Fruit fly (Drosophila melanogaster) whole organism, embryonic: ENCODE data around the gene CG13884.
A peak's percentile ranks its signal among the peaks of the same experiment; 100 is the strongest.

Source experiments
- Ada2b ChIP-seq: fragments of 200-800 bp; sonication (Bioruptor generic); IDR thresholded peaks from 2 replicates; pipeline ENCODE4 v1.3.6; 2022; ENCODE audit warnings: missing biosample characterization, missing genetic modification characterization
- Bgb ChIP-seq: fragments of 200-800 bp; sonication (Bioruptor generic); IDR thresholded peaks from 2 replicates; pipeline ENCODE4 v1.3.6; 2022; ENCODE audit warnings: missing biosample characterization, missing genetic modification characterization; ENCODE audit not compliant: partially characterized antibody
- Blimp-1 ChIP-seq: fragments of 200-800 bp; sonication (Bioruptor generic); optimal IDR thresholded peaks from 3 replicates; lab custom pipeline; 2018; ENCODE audit warnings: missing biosample characterization, missing genetic modification characterization, mild to moderate bottlenecking, moderate library complexity, missing genetic modification reagents
- CG10209 ChIP-seq: fragments of 200-800 bp; sonication (Bioruptor generic); optimal IDR thresholded peaks from 3 replicates; lab custom pipeline; 2017; ENCODE audit warnings: missing biosample characterization, mild to moderate bottlenecking, missing genetic modification characterization, missing genetic modification reagents
- CG10565 ChIP-seq: fragments of 200-800 bp; sonication (Bioruptor generic); optimal IDR thresholded peaks from 3 replicates; lab custom pipeline; 2016; ENCODE audit warnings: missing biosample characterization, mild to moderate bottlenecking, missing genetic modification characterization
- CG13894 ChIP-seq: fragments of 200-800 bp; sonication (Bioruptor generic); optimal IDR thresholded peaks from 3 replicates; lab custom pipeline; 2018; ENCODE audit warnings: missing biosample characterization, mild to moderate bottlenecking, missing genetic modification characterization, moderate library complexity
- CG14667 ChIP-seq: fragments of 200-800 bp; sonication (Bioruptor generic); IDR thresholded peaks from 2 replicates; pipeline ENCODE4 v1.3.6; 2022; ENCODE audit warnings: missing biosample characterization, missing genetic modification characterization
- CG15011 ChIP-seq: fragments of 200-800 bp; sonication (Bioruptor generic); optimal IDR thresholded peaks from 3 replicates; lab custom pipeline; 2018; ENCODE audit warnings: missing biosample characterization, mild to moderate bottlenecking, missing genetic modification characterization
- CG15269 ChIP-seq: fragments of 200-800 bp; sonication (Bioruptor generic); optimal IDR thresholded peaks from 2 replicates; lab custom pipeline; 2018; ENCODE audit warnings: missing biosample characterization, mild to moderate bottlenecking, missing genetic modification characterization, moderate library complexity
- CG1832 ChIP-seq: fragments of 200-800 bp; sonication (Bioruptor generic); optimal IDR thresholded peaks from 2 replicates; lab custom pipeline; 2017; ENCODE audit warnings: missing biosample characterization, mild to moderate bottlenecking, missing genetic modification characterization, inconsistent platforms
- CG34376 ChIP-seq: fragments of 200-800 bp; sonication (Bioruptor generic); optimal IDR thresholded peaks from 2 replicates; lab custom pipeline; 2018; ENCODE audit warnings: missing biosample characterization, mild to moderate bottlenecking, missing genetic modification characterization
- CG34422 ChIP-seq: fragments of 200-800 bp; sonication (Bioruptor generic); IDR thresholded peaks from 3 replicates; pipeline ENCODE4 v1.3.6; 2022; ENCODE audit warnings: missing biosample characterization, missing genetic modification characterization
- CG42726 ChIP-seq: fragments of 200-800 bp; sonication (Bioruptor generic); IDR thresholded peaks from 2 replicates; pipeline ENCODE4 v1.3.6; 2022; ENCODE audit warnings: missing biosample characterization, missing genetic modification characterization; ENCODE audit not compliant: partially characterized antibody
- CG4282 ChIP-seq: fragments of 200-800 bp; sonication (Bioruptor generic); optimal IDR thresholded peaks from 2 replicates; lab custom pipeline; 2016; ENCODE audit warnings: missing biosample characterization, missing genetic modification characterization
- CG4617 ChIP-seq: fragments of 200-800 bp; sonication (Bioruptor generic); optimal IDR thresholded peaks from 3 replicates; lab custom pipeline; 2016; ENCODE audit warnings: missing biosample characterization, missing genetic modification characterization, borderline replicate concordance
- CG4707 ChIP-seq: fragments of 200-800 bp; sonication (Bioruptor generic); optimal IDR thresholded peaks from 2 replicates; lab custom pipeline; 2018; ENCODE audit warnings: missing biosample characterization, mild to moderate bottlenecking, missing genetic modification characterization, moderate library complexity
- CG5180 ChIP-seq: fragments of 200-800 bp; sonication (Bioruptor generic); optimal IDR thresholded peaks from 3 replicates; lab custom pipeline; 2017; ENCODE audit warnings: missing biosample characterization, missing genetic modification characterization, mild to moderate bottlenecking, moderate library complexity, missing genetic modification reagents
- CG5953 ChIP-seq: fragments of 200-800 bp; sonication (Bioruptor generic); IDR thresholded peaks from 2 replicates; pipeline ENCODE4 v1.3.6; 2022; ENCODE audit warnings: missing biosample characterization, missing genetic modification characterization
- CG6272 ChIP-seq: fragments of 200-800 bp; sonication (Bioruptor generic); IDR thresholded peaks from 2 replicates; pipeline ENCODE4 v1.3.6; 2022; ENCODE audit warnings: missing biosample characterization, missing genetic modification characterization
- CG6791 ChIP-seq: fragments of 200-800 bp; sonication (Bioruptor generic); IDR thresholded peaks from 3 replicates; pipeline ENCODE4 v1.3.6; 2022; ENCODE audit warnings: missing biosample characterization, missing genetic modification characterization; ENCODE audit not compliant: partially characterized antibody
- CG7987 ChIP-seq: fragments of 200-800 bp; sonication (Bioruptor generic); optimal IDR thresholded peaks from 2 replicates; lab custom pipeline; 2018; ENCODE audit warnings: missing biosample characterization, mild to moderate bottlenecking, missing genetic modification characterization, moderate library complexity
- CoRest ChIP-seq: fragments of 200-800 bp; sonication (Bioruptor generic); optimal IDR thresholded peaks from 3 replicates; lab custom pipeline; 2018; ENCODE audit warnings: missing biosample characterization, mild to moderate bottlenecking, missing genetic modification characterization, moderate library complexity
- E2f2 ChIP-seq: fragments of 200-800 bp; sonication (Bioruptor generic); IDR thresholded peaks from 2 replicates; pipeline ENCODE4 v1.3.6; 2022; ENCODE audit warnings: missing biosample characterization, missing genetic modification characterization
- ERR ChIP-seq: fragments of 200-800 bp; sonication (Bioruptor generic); optimal IDR thresholded peaks from 2 replicates; lab custom pipeline; 2016; ENCODE audit warnings: missing biosample characterization, missing genetic modification characterization
- NFAT ChIP-seq: fragments of 200-800 bp; sonication (Bioruptor generic); IDR thresholded peaks from 2 replicates; pipeline ENCODE4 v1.3.6; 2022; ENCODE audit warnings: missing biosample characterization, missing genetic modification characterization
- Nf-YB ChIP-seq: fragments of 200-800 bp; sonication (Bioruptor generic); optimal IDR thresholded peaks from 3 replicates; lab custom pipeline; 2019; ENCODE audit warnings: missing biosample characterization, mild to moderate bottlenecking, missing genetic modification characterization, moderate library complexity
- Nf-YC ChIP-seq: fragments of 200-800 bp; optimal IDR thresholded peaks from 3 replicates; lab custom pipeline; 2019; ENCODE audit warnings: missing biosample characterization, mild to moderate bottlenecking, missing genetic modification characterization, moderate library complexity
- Ravus ChIP-seq: fragments of 200-800 bp; sonication (Bioruptor generic); IDR thresholded peaks from 2 replicates; pipeline ENCODE4 v1.3.6; 2022; ENCODE audit warnings: missing biosample characterization, missing genetic modification characterization
- Rfx ChIP-seq: fragments of 200-800 bp; sonication (Bioruptor generic); IDR thresholded peaks from 2 replicates; pipeline ENCODE4 v1.3.6; 2022; ENCODE audit warnings: missing biosample characterization, missing genetic modification characterization
- Sox100B ChIP-seq: fragments of 200-800 bp; sonication (Bioruptor generic); optimal IDR thresholded peaks from 3 replicates; lab custom pipeline; 2018; ENCODE audit warnings: missing biosample characterization, mild to moderate bottlenecking, missing genetic modification characterization
- abd-A ChIP-seq: fragments of 200-800 bp; sonication (Bioruptor generic); optimal IDR thresholded peaks from 3 replicates; lab custom pipeline; 2019; ENCODE audit warnings: missing biosample characterization, mild to moderate bottlenecking, missing genetic modification characterization, moderate library complexity
- ase ChIP-seq: fragments of 200-800 bp; sonication (Bioruptor generic); IDR thresholded peaks from 3 replicates; pipeline ENCODE4 v1.3.6; 2022; ENCODE audit warnings: missing biosample characterization, missing genetic modification characterization
- bab2 ChIP-seq: fragments of 200-800 bp; sonication (Bioruptor generic); optimal IDR thresholded peaks from 2 replicates; lab custom pipeline; 2016; ENCODE audit warnings: missing biosample characterization, missing genetic modification characterization
- bigmax ChIP-seq: fragments of 200-800 bp; sonication (Bioruptor generic); optimal IDR thresholded peaks from 2 replicates; lab custom pipeline; 2018; ENCODE audit warnings: missing biosample characterization, mild to moderate bottlenecking, missing genetic modification characterization
- br ChIP-seq: fragments of >200 bp; optimal IDR thresholded peaks from 2 replicates; lab custom pipeline; 2017
- cato ChIP-seq: fragments of 200-800 bp; sonication (Bioruptor generic); optimal IDR thresholded peaks from 2 replicates; lab custom pipeline; 2016; ENCODE audit warnings: missing biosample characterization, missing genetic modification characterization, borderline replicate concordance
- crol ChIP-seq: fragments of 200-800 bp; sonication (Bioruptor generic); IDR thresholded peaks from 2 replicates; pipeline ENCODE4 v1.3.6; 2022; ENCODE audit warnings: missing biosample characterization, missing genetic modification characterization
- fru ChIP-seq: fragments of >200 bp; optimal IDR thresholded peaks from 2 replicates; lab custom pipeline; 2017
- gsb-n ChIP-seq: fragments of 200-800 bp; sonication (Bioruptor generic); optimal IDR thresholded peaks from 3 replicates; lab custom pipeline; 2018; ENCODE audit warnings: missing biosample characterization, mild to moderate bottlenecking, missing genetic modification characterization
- kni ChIP-seq: fragments of 200-800 bp; sonication (Bioruptor generic); optimal IDR thresholded peaks from 3 replicates; lab custom pipeline; 2017; ENCODE audit warnings: mild to moderate bottlenecking, missing biosample characterization, missing genetic modification reagents, missing genetic modification characterization
- lov ChIP-seq, 2 experiments: fragments of 200-800 bp in 1 of 2; fragments of >200 bp in 1 of 2; sonication (Bioruptor generic) in 1 of 2; IDR thresholded peaks in 1 of 2; optimal IDR thresholded peaks in 1 of 2; 2 replicates in 1 of 2; 3 replicates in 1 of 2; pipeline versions ENCODE4 v1.3.6 to Lab custom; 2017 to 2022; ENCODE audit warnings: missing biosample characterization in 1 of 2, missing genetic modification characterization in 1 of 2
- nom ChIP-seq: fragments of 200-800 bp; sonication (Bioruptor generic); optimal IDR thresholded peaks from 2 replicates; lab custom pipeline; 2017; ENCODE audit warnings: missing biosample characterization, missing genetic modification characterization, mild to moderate bottlenecking, moderate library complexity, missing genetic modification reagents
- phol ChIP-seq: fragments of 200-800 bp; sonication (Bioruptor generic); optimal IDR thresholded peaks from 3 replicates; lab custom pipeline; 2018; ENCODE audit warnings: missing biosample characterization, mild to moderate bottlenecking, missing genetic modification characterization, moderate library complexity
- prd ChIP-seq, 3 experiments: fragments of >200 bp in 2 of 3; fragments of 200-800 bp in 1 of 3; sonication (Bioruptor generic) in 1 of 3; optimal IDR thresholded peaks in 2 of 3; IDR thresholded peaks in 1 of 3; 2 replicates in 2 of 3; 3 replicates in 1 of 3; pipeline versions ENCODE4 v1.3.6 to Lab custom; 2017 to 2022; ENCODE audit warnings: missing biosample characterization in 1 of 3, missing genetic modification characterization in 1 of 3
- schlank ChIP-seq: fragments of 200-800 bp; sonication (Bioruptor generic); optimal IDR thresholded peaks from 2 replicates; lab custom pipeline; 2018; ENCODE audit warnings: missing biosample characterization, mild to moderate bottlenecking, missing genetic modification characterization
- sd ChIP-seq: fragments of 200-800 bp; sonication (Bioruptor generic); optimal IDR thresholded peaks from 3 replicates; lab custom pipeline; 2018; ENCODE audit warnings: missing biosample characterization, mild to moderate bottlenecking, missing genetic modification characterization, moderate library complexity
- sima ChIP-seq: fragments of 200-800 bp; sonication (Bioruptor generic); optimal IDR thresholded peaks from 2 replicates; lab custom pipeline; 2016; ENCODE audit warnings: missing biosample characterization, missing genetic modification characterization
- vvl ChIP-seq: fragments of 200-800 bp; sonication (Bioruptor generic); IDR thresholded peaks from 2 replicates; pipeline ENCODE4 v1.3.6; 2022; ENCODE audit warnings: missing biosample characterization, missing genetic modification characterization
- wor ChIP-seq: fragments of 200-800 bp; sonication (Bioruptor generic); IDR thresholded peaks from 2 replicates; pipeline ENCODE4 v1.3.6; 2022; ENCODE audit warnings: missing biosample characterization, missing genetic modification characterization

Gene CG13884

dm6 chr3L:366337-366736, at the start of gene CG13884:
Gene CG13884, minus strand, starts transcription at chr3L:366437.
- TF ChIP-seq CG4617 (GFP tag; lab: Kevin White, UChicago) = no peak
- TF ChIP-seq wor = no peak
- TF ChIP-seq lov (optimal IDR thresholded peaks at IDR 0.05; lab: Kevin White, UChicago) = no peak
- TF ChIP-seq lov (GFP tag; IDR thresholded peaks at IDR 0.05; lab: Robert Waterston, UW) = no peak
- no peak for TF ChIP-seq CG5180 (GFP tag; lab: Kevin White, UChicago)
- TF ChIP-seq br (lab: Kevin White, UChicago) = no peak
- TF ChIP-seq CG6272 (GFP tag; lab: Robert Waterston, UW) = no peak
- TF ChIP-seq cato (GFP tag; lab: Kevin White, UChicago) = no peak
- TF ChIP-seq gsb-n (tag; lab: Kevin White, UChicago) = no peak
- no peak for TF ChIP-seq nom (GFP tag; lab: Kevin White, UChicago)
- TF ChIP-seq sima (GFP tag; lab: Kevin White, UChicago) = no peak
- no peak for TF ChIP-seq phol
- no peak for TF ChIP-seq CG14667 (GFP tag; lab: Robert Waterston, UW)
- no peak for TF ChIP-seq CG15011 (GFP tag; lab: Kevin White, UChicago)

dm6 chr3L:409791-410190, 43.6 kb upstream of the CG13884 start:
- TF ChIP-seq Nf-YB (GFP tag; lab: Kevin White, UChicago) (peak; percentile 69), fru (no peak), E2f2 (no peak), abd-A (tag; lab: Kevin White, UChicago) (peak; percentile 48), Nf-YC (peak; percentile 80), NFAT (no peak), vvl (GFP tag; lab: Robert Waterston, UW) (peak; percentile 86; the same call in 1 of the 2 replicates), CG1832 (peak; percentile 52), crol (GFP tag; lab: Robert Waterston, UW) (peak; percentile 71), kni (GFP tag; lab: Kevin White, UChicago) (peak; percentile 61), CG4282 (GFP tag; lab: Kevin White, UChicago) (no peak), sd (tag; lab: Kevin White, UChicago) (peak; percentile 64), Blimp-1 (peak; percentile 25), Sox100B (no peak)

- TF ChIP-seq prd (optimal IDR thresholded peaks at IDR 0.05; lab: Kevin White, UChicago) (no peak), prd (GFP tag; IDR thresholded peaks at IDR 0.05; lab: Robert Waterston, UW) (no peak), CG34376 (GFP tag; lab: Kevin White, UChicago) (no peak), CG5953 (no peak), CG6791 (GFP tag; lab: Robert Waterston, UW) (no peak), bab2 (GFP tag; lab: Kevin White, UChicago) (no peak), CG13894 (tag; lab: Kevin White, UChicago) (peak; percentile 57), ERR (GFP tag; lab: Kevin White, UChicago) (no peak), CG10209 (GFP tag; lab: Kevin White, UChicago) (no peak), bigmax (GFP tag; lab: Kevin White, UChicago) (peak; percentile 4), CoRest (tag; lab: Kevin White, UChicago) (no peak), Ravus (GFP tag; lab: Robert Waterston, UW) (no peak), ase (GFP tag; lab: Robert Waterston, UW) (no peak), CG7987 (no peak), CG42726 (no peak), CG15269 (tag; lab: Kevin White, UChicago) (peak; percentile 39), CG4707 (GFP tag; lab: Kevin White, UChicago) (no peak), schlank (tag; lab: Kevin White, UChicago) (no peak), Ada2b (GFP tag; lab: Robert Waterston, UW) (no peak), Rfx (no peak), abd-A (tag; lab: Kevin White, UChicago) (no peak), Nf-YB (GFP tag; lab: Kevin White, UChicago) (peak; percentile 68), CG10565 (no peak), CG34422 (GFP tag; lab: Robert Waterston, UW) (no peak), Bgb (GFP tag; lab: Robert Waterston, UW) (no peak)
These were observed 34.0 kb upstream of the CG13884 start for dm6 chr3L:400252-400651.
